Fruit fly (Drosophila melanogaster) whole organism, embryonic: ENCODE data around the gene Cpr67Fa2.
A peak's percentile ranks its signal among the peaks of the same experiment; 100 is the strongest.

Experiments used
- CG11504 ChIP-seq: fragments of 200-800 bp; sonication (Bioruptor generic); optimal IDR thresholded peaks from 3 replicates; lab custom pipeline; 2019; ENCODE audit warnings: missing biosample characterization, mild to moderate bottlenecking, missing genetic modification characterization, moderate library complexity
- CG14014 ChIP-seq: fragments of 200-800 bp; sonication (Bioruptor generic); IDR thresholded peaks from 2 replicates; pipeline ENCODE4 v1.3.6; 2022; ENCODE audit warnings: missing biosample characterization, missing genetic modification characterization
- CG14710 ChIP-seq: fragments of 200-800 bp; sonication (Bioruptor generic); optimal IDR thresholded peaks from 3 replicates; lab custom pipeline; 2019; ENCODE audit warnings: missing biosample characterization, mild to moderate bottlenecking, missing genetic modification characterization, moderate library complexity
- CG16779 ChIP-seq: fragments of 200-800 bp; sonication (Bioruptor generic); IDR thresholded peaks from 2 replicates; pipeline ENCODE4 v1.3.6; 2022; ENCODE audit warnings: missing biosample characterization, missing genetic modification characterization
- CG17829 ChIP-seq: fragments of 200-800 bp; optimal IDR thresholded peaks from 2 replicates; lab custom pipeline; 2019; ENCODE audit warnings: missing biosample characterization, mild to moderate bottlenecking, missing genetic modification characterization, moderate library complexity
- CG18619 ChIP-seq: fragments of 200-800 bp; sonication (Bioruptor generic); optimal IDR thresholded peaks from 3 replicates; lab custom pipeline; 2017; ENCODE audit warnings: missing biosample characterization, mild to moderate bottlenecking, missing genetic modification characterization
- CG2116 ChIP-seq: fragments of 200-800 bp; sonication (Bioruptor generic); optimal IDR thresholded peaks from 3 replicates; lab custom pipeline; 2018; ENCODE audit warnings: missing biosample characterization, mild to moderate bottlenecking, missing genetic modification characterization
- CG3726 ChIP-seq: fragments of 200-800 bp; sonication (Bioruptor generic); IDR thresholded peaks from 3 replicates; pipeline ENCODE4, ENCODE4 v1.3.6; 2022; ENCODE audit warnings: missing biosample characterization, missing genetic modification characterization
- CG42726 ChIP-seq: fragments of 200-800 bp; sonication (Bioruptor generic); IDR thresholded peaks from 2 replicates; pipeline ENCODE4 v1.3.6; 2022; ENCODE audit warnings: missing biosample characterization, missing genetic modification characterization; ENCODE audit not compliant: partially characterized antibody
- CG4282 ChIP-seq: fragments of 200-800 bp; sonication (Bioruptor generic); optimal IDR thresholded peaks from 2 replicates; lab custom pipeline; 2016; ENCODE audit warnings: missing biosample characterization, missing genetic modification characterization
- CG8290 ChIP-seq, 3 experiments: fragments of 200-800 bp; sonication (Bioruptor generic); optimal IDR thresholded peaks; 2 replicates each; lab custom pipeline; 2016 to 2019; ENCODE audit warnings: missing biosample characterization in 3 of 3, missing genetic modification characterization in 3 of 3, mild to moderate bottlenecking in 2 of 3, moderate library complexity in 1 of 3
- CG8944 ChIP-seq: fragments of 200-800 bp; sonication (Bioruptor generic); optimal IDR thresholded peaks from 3 replicates; lab custom pipeline; 2016; ENCODE audit warnings: missing biosample characterization, missing genetic modification characterization
- CG9876 ChIP-seq: fragments of 200-800 bp; sonication (Bioruptor generic); optimal IDR thresholded peaks from 2 replicates; lab custom pipeline; 2016; ENCODE audit warnings: missing biosample characterization, missing genetic modification characterization
- Dad ChIP-seq: fragments of 200-800 bp; sonication (Bioruptor generic); optimal IDR thresholded peaks from 3 replicates; lab custom pipeline; 2016; ENCODE audit warnings: missing biosample characterization, missing genetic modification characterization
- Drgx ChIP-seq: fragments of 200-800 bp; sonication (Bioruptor generic); IDR thresholded peaks from 2 replicates; pipeline ENCODE4 v1.3.6; 2022; ENCODE audit warnings: missing biosample characterization, missing genetic modification characterization
- Fer2 ChIP-seq: fragments of 200-800 bp; sonication (Bioruptor generic); optimal IDR thresholded peaks from 2 replicates; lab custom pipeline; 2018; ENCODE audit warnings: missing biosample characterization, mild to moderate bottlenecking, missing genetic modification characterization, moderate library complexity
- Gsc ChIP-seq: fragments of 200-800 bp; sonication (Bioruptor generic); IDR thresholded peaks from 2 replicates; pipeline ENCODE4 v1.3.6; 2022; ENCODE audit warnings: missing biosample characterization, missing genetic modification characterization
- Jarid2 ChIP-seq: fragments of 200-800 bp; sonication (Bioruptor generic); optimal IDR thresholded peaks from 3 replicates; lab custom pipeline; 2017; ENCODE audit warnings: mild to moderate bottlenecking, missing biosample characterization, missing genetic modification reagents, missing genetic modification characterization
- NC2α ChIP-seq: fragments of 200-800 bp; sonication (Bioruptor generic); optimal IDR thresholded peaks from 2 replicates; lab custom pipeline; 2016; ENCODE audit warnings: missing biosample characterization, missing genetic modification characterization
- NFAT ChIP-seq: fragments of 200-800 bp; sonication (Bioruptor generic); IDR thresholded peaks from 2 replicates; pipeline ENCODE4 v1.3.6; 2022; ENCODE audit warnings: missing biosample characterization, missing genetic modification characterization
- Nf-YB ChIP-seq: fragments of 200-800 bp; sonication (Bioruptor generic); optimal IDR thresholded peaks from 3 replicates; lab custom pipeline; 2019; ENCODE audit warnings: missing biosample characterization, mild to moderate bottlenecking, missing genetic modification characterization, moderate library complexity
- PHDP ChIP-seq: fragments of 200-800 bp; sonication (Bioruptor generic); optimal IDR thresholded peaks from 3 replicates; lab custom pipeline; 2018; ENCODE audit warnings: missing biosample characterization, mild to moderate bottlenecking, missing genetic modification characterization, moderate library complexity
- Ptx1 ChIP-seq: fragments of 200-800 bp; sonication (Bioruptor generic); IDR thresholded peaks from 2 replicates; pipeline ENCODE4 v1.3.6; 2022; ENCODE audit warnings: missing biosample characterization, missing genetic modification characterization
- Rx ChIP-seq: fragments of 200-800 bp; sonication (Bioruptor generic); IDR thresholded peaks from 2 replicates; pipeline ENCODE4 v1.3.6; 2022; ENCODE audit warnings: missing biosample characterization, missing genetic modification characterization
- Side ChIP-seq: fragments of 200-800 bp; sonication (Bioruptor generic); optimal IDR thresholded peaks from 2 replicates; lab custom pipeline; 2016; ENCODE audit warnings: missing biosample characterization, missing genetic modification characterization
- ato ChIP-seq: fragments of 200-800 bp; sonication (Bioruptor generic); IDR thresholded peaks from 2 replicates; pipeline ENCODE4 v1.3.6; 2022; ENCODE audit warnings: missing biosample characterization, missing genetic modification characterization; ENCODE audit not compliant: partially characterized antibody
- az2 ChIP-seq: fragments of 200-800 bp; sonication (Bioruptor generic); optimal IDR thresholded peaks from 3 replicates; lab custom pipeline; 2016; ENCODE audit warnings: missing biosample characterization, missing genetic modification characterization
- dan ChIP-seq: fragments of 200-800 bp; sonication (Bioruptor generic); IDR thresholded peaks from 2 replicates; pipeline ENCODE4 v1.3.6; 2022; ENCODE audit warnings: missing biosample characterization, missing genetic modification characterization
- dpn ChIP-seq, 2 experiments: fragments of 200-800 bp; sonication (Bioruptor generic); optimal IDR thresholded peaks; 3 replicates each; lab custom pipeline; 2016; ENCODE audit warnings: missing biosample characterization in 2 of 2, missing genetic modification characterization in 2 of 2
- ewg ChIP-seq: fragments of 200-800 bp; sonication (Bioruptor generic); optimal IDR thresholded peaks from 3 replicates; lab custom pipeline; 2017; ENCODE audit warnings: mild to moderate bottlenecking, missing biosample characterization, missing genetic modification reagents, missing genetic modification characterization
- hkb ChIP-seq, 2 experiments: fragments of 200-800 bp in 1 of 2; fragments of >200 bp in 1 of 2; sonication (Bioruptor generic) in 1 of 2; IDR thresholded peaks in 1 of 2; optimal IDR thresholded peaks in 1 of 2; 2 replicates each; pipeline versions ENCODE4 v1.3.6 to Lab custom; 2017 to 2022; ENCODE audit warnings: missing biosample characterization in 1 of 2, missing genetic modification characterization in 1 of 2
- ind ChIP-seq: fragments of 200-800 bp; sonication (Bioruptor generic); optimal IDR thresholded peaks from 3 replicates; lab custom pipeline; 2016; ENCODE audit warnings: missing biosample characterization, missing genetic modification characterization
- kay ChIP-seq: fragments of 200-800 bp; sonication (Bioruptor generic); optimal IDR thresholded peaks from 2 replicates; lab custom pipeline; 2016; ENCODE audit warnings: missing biosample characterization, missing genetic modification characterization
- kni ChIP-seq: fragments of 200-800 bp; sonication (Bioruptor generic); optimal IDR thresholded peaks from 3 replicates; lab custom pipeline; 2017; ENCODE audit warnings: mild to moderate bottlenecking, missing biosample characterization, missing genetic modification reagents, missing genetic modification characterization
- knrl ChIP-seq: fragments of 200-800 bp; sonication (Bioruptor generic); IDR thresholded peaks from 3 replicates; pipeline ENCODE4 v1.3.6; 2022; ENCODE audit warnings: missing biosample characterization, missing genetic modification characterization; ENCODE audit not compliant: partially characterized antibody
- lilli ChIP-seq: fragments of 200-800 bp; sonication (Bioruptor generic); optimal IDR thresholded peaks from 3 replicates; lab custom pipeline; 2016; ENCODE audit warnings: missing biosample characterization, missing genetic modification characterization
- lmd ChIP-seq: fragments of 200-800 bp; sonication (Bioruptor generic); IDR thresholded peaks from 2 replicates; pipeline ENCODE4 v1.3.6; 2022; ENCODE audit warnings: missing biosample characterization, missing genetic modification characterization
- mirr ChIP-seq: fragments of 200-800 bp; sonication (Bioruptor generic); optimal IDR thresholded peaks from 3 replicates; lab custom pipeline; 2018; ENCODE audit warnings: missing biosample characterization, mild to moderate bottlenecking, missing genetic modification characterization
- oc ChIP-seq: fragments of 200-800 bp; sonication (Bioruptor generic); optimal IDR thresholded peaks from 2 replicates; lab custom pipeline; 2018; ENCODE audit warnings: missing biosample characterization, mild to moderate bottlenecking, missing genetic modification characterization, moderate library complexity
- otp ChIP-seq: fragments of 200-800 bp; sonication (Bioruptor generic); IDR thresholded peaks from 3 replicates; pipeline ENCODE4, ENCODE4 v1.3.6; 2022; ENCODE audit warnings: missing biosample characterization, missing genetic modification characterization
- pros ChIP-seq: fragments of 200-800 bp; sonication (Bioruptor generic); optimal IDR thresholded peaks from 3 replicates; lab custom pipeline; 2019; ENCODE audit warnings: missing biosample characterization, mild to moderate bottlenecking, missing genetic modification characterization, moderate library complexity
- sd ChIP-seq: fragments of 200-800 bp; sonication (Bioruptor generic); optimal IDR thresholded peaks from 3 replicates; lab custom pipeline; 2018; ENCODE audit warnings: missing biosample characterization, mild to moderate bottlenecking, missing genetic modification characterization, moderate library complexity
- sens ChIP-seq: fragments of 200-800 bp; sonication (Bioruptor generic); peaks from one replicate; lab custom pipeline; 2016; ENCODE audit warnings: missing biosample characterization, missing genetic modification characterization
- sisA ChIP-seq: fragments of 200-800 bp; sonication (Bioruptor generic); IDR thresholded peaks from 2 replicates; pipeline ENCODE4 v1.3.6; 2022; ENCODE audit warnings: missing biosample characterization, missing genetic modification characterization
- tap ChIP-seq: fragments of 200-800 bp; optimal IDR thresholded peaks from 3 replicates; lab custom pipeline; 2019; ENCODE audit warnings: missing biosample characterization, mild to moderate bottlenecking, missing genetic modification characterization, moderate library complexity
- tin ChIP-seq: fragments of 200-800 bp; sonication (Bioruptor generic); optimal IDR thresholded peaks from 3 replicates; lab custom pipeline; 2016; ENCODE audit warnings: missing biosample characterization, missing genetic modification characterization
- twi ChIP-seq: fragments of 200-800 bp; optimal IDR thresholded peaks from 2 replicates; lab custom pipeline; 2019; ENCODE audit warnings: missing biosample characterization, mild to moderate bottlenecking, missing genetic modification characterization, moderate library complexity
- vvl ChIP-seq: fragments of 200-800 bp; sonication (Bioruptor generic); IDR thresholded peaks from 2 replicates; pipeline ENCODE4 v1.3.6; 2022; ENCODE audit warnings: missing biosample characterization, missing genetic modification characterization
- zf30C ChIP-seq: fragments of 200-800 bp; sonication (Bioruptor generic); optimal IDR thresholded peaks from 3 replicates; lab custom pipeline; 2018; ENCODE audit warnings: missing biosample characterization, mild to moderate bottlenecking, missing genetic modification characterization

The Cpr67Fa2 gene

dm6 chr3L:10857515-10858023, 33.9 kb upstream of the Cpr67Fa2 start (continued):
- peak; percentile 30 for TF ChIP-seq CG4282 (GFP tag; lab: Kevin White, UChicago)
- peak; percentile 97 for TF ChIP-seq sd (tag; lab: Kevin White, UChicago)
- TF ChIP-seq Nf-YB = no peak
- no peak for TF ChIP-seq lmd (GFP tag; lab: Robert Waterston, UW)
- no peak for TF ChIP-seq kay (GFP tag; lab: Kevin White, UChicago)
- TF ChIP-seq twi (tag; lab: Kevin White, UChicago) = peak; percentile 62
- peak; percentile 99 for TF ChIP-seq pros (GFP tag; lab: Kevin White, UChicago)
- peak; percentile 3 for TF ChIP-seq PHDP (tag; lab: Kevin White, UChicago)
- no peak for TF ChIP-seq CG18619 (GFP tag; lab: Kevin White, UChicago)
- TF ChIP-seq CG2116 (GFP tag; lab: Kevin White, UChicago) = peak; percentile 18
- peak; percentile 83 for TF ChIP-seq mirr (GFP tag; lab: Kevin White, UChicago)
- peak; percentile 68 for TF ChIP-seq oc (tag; lab: Kevin White, UChicago)
- no peak for TF ChIP-seq hkb (optimal IDR thresholded peaks at IDR 0.05; lab: Kevin White, UChicago)
- TF ChIP-seq hkb (GFP tag; IDR thresholded peaks at IDR 0.05; lab: Robert Waterston, UW) = peak; percentile 47; the same call in 1 of the 2 replicates
- peak; percentile 50; the same call in 1 of the 2 replicates for TF ChIP-seq Drgx (GFP tag; lab: Robert Waterston, UW)
- TF ChIP-seq CG14710 (tag; lab: Kevin White, UChicago) = no peak
- TF ChIP-seq Side (GFP tag; lab: Kevin White, UChicago) = peak; percentile 44
- no peak for TF ChIP-seq Rx (GFP tag; lab: Robert Waterston, UW)
- peak; percentile 58 for TF ChIP-seq Dad
- no peak for TF ChIP-seq ind (GFP tag; lab: Kevin White, UChicago)
- TF ChIP-seq CG11504 (tag; lab: Kevin White, UChicago) = peak; percentile 62
- peak in 1 of 2 experiments; percentile 16 for TF ChIP-seq dpn (GFP tag; optimal IDR thresholded peaks at IDR 0.05; lab: Kevin White, UChicago)
- TF ChIP-seq CG3726 = no peak
- TF ChIP-seq CG8290 (GFP tag; optimal IDR thresholded peaks at IDR 0.05; lab: Kevin White, UChicago) = no peak
- peak; percentile 19 to 84 for TF ChIP-seq CG8290 (tag; optimal IDR thresholded peaks at IDR 0.05; lab: Kevin White, UChicago)
- TF ChIP-seq tap (tag; lab: Kevin White, UChicago) = peak; percentile 44
- TF ChIP-seq CG9876 (GFP tag; lab: Kevin White, UChicago) = peak; percentile 17
- peak; percentile 70 for TF ChIP-seq CG17829 (tag; lab: Kevin White, UChicago)
- no peak for TF ChIP-seq Gsc (GFP tag; lab: Robert Waterston, UW)
- 0 out of 2 replicates have a peak, but pooled peaks have one; percentile 45 for TF ChIP-seq CG16779 (GFP tag; lab: Robert Waterston, UW)
- TF ChIP-seq NC2α (GFP tag; lab: Kevin White, UChicago) = peak; percentile 35
- TF ChIP-seq sisA (GFP tag; lab: Robert Waterston, UW) = no peak
- TF ChIP-seq kni = peak; percentile 97
- TF ChIP-seq ato (GFP tag; lab: Robert Waterston, UW) = peak; percentile 70
- TF ChIP-seq tin (GFP tag; lab: Kevin White, UChicago) = no peak
- peak; percentile 21; the same call in 1 of the 2 replicates for TF ChIP-seq CG14014 (GFP tag; lab: Robert Waterston, UW)
- no peak for TF ChIP-seq dan (GFP tag; lab: Robert Waterston, UW)
- no peak for TF ChIP-seq az2 (GFP tag; lab: Kevin White, UChicago)
- peak; percentile 82 for TF ChIP-seq otp (GFP tag; lab: Robert Waterston, UW)
- 0 out of 2 replicates have a peak, but pooled peaks have one; percentile 17 for TF ChIP-seq Ptx1 (GFP tag; lab: Robert Waterston, UW)
- peak; percentile 7 for TF ChIP-seq zf30C (GFP tag; lab: Kevin White, UChicago)
- peak; percentile 86 for TF ChIP-seq CG42726
- peak; percentile 90 for TF ChIP-seq sens (GFP tag; lab: Kevin White, UChicago)
- TF ChIP-seq lilli (GFP tag; lab: Kevin White, UChicago) = peak; percentile 33
- peak; percentile 23 for TF ChIP-seq CG8944 (GFP tag; lab: Kevin White, UChicago)
- TF ChIP-seq Fer2 (tag; lab: Kevin White, UChicago) = peak; percentile 18
- peak; percentile 99 for TF ChIP-seq Jarid2 (GFP tag; lab: Kevin White, UChicago)
- TF ChIP-seq NFAT = peak; percentile 64
- peak; percentile 80 for TF ChIP-seq vvl (GFP tag; lab: Robert Waterston, UW)
- TF ChIP-seq knrl = peak; percentile 42; the same call in 1 of the 3 replicates
- no peak for TF ChIP-seq ewg (GFP tag; lab: Kevin White, UChicago)
